Fruit fly (Drosophila melanogaster): ENCODE data around the gene CG6321.

CG6321 gene

DNA sequence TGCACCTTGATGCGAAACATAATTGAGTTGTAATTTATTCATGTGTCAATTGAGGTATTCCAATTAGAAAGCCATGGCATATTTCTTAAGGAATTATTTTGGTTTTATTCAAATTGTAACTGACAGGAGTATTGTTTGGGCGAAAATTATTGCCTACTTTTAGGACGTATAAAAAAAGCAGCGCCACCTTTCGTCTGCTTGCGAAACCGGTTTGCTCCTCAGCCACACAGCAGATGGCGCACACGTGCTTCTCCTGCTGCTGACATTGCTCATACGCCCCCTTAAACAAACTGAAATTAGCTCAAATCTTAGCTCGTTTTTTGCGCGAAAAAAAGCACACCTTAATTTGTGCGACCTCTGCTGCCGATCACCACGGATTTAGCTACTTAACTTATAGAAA, 13.1 kb downstream of the CG6321 start (continued):
- TF ChIP-seq pum (GFP tag; optimal IDR thresholded peaks at IDR 0.05) (peak; percentile 83), sug (tag; optimal IDR thresholded peaks at IDR 0.05) (peak; percentile 61), B-H2 (GFP tag; optimal IDR thresholded peaks at IDR 0.05) (peak; percentile 71), CG8944 (GFP tag; optimal IDR thresholded peaks at IDR 0.05) (peak; percentile 86), sob (GFP tag; IDR thresholded peaks at IDR 0.05) (peak; percentile 82), pros (GFP tag; optimal IDR thresholded peaks at IDR 0.05) (no peak), CG10654 (GFP tag; optimal IDR thresholded peaks at IDR 0.05) (peak; percentile 45), ap (GFP tag; IDR thresholded peaks at IDR 0.05) (peak; percentile 45; the same call in 1 of the 2 replicates), CG14667 (GFP tag; IDR thresholded peaks at IDR 0.05) (peak; percentile 72), grau (tag; optimal IDR thresholded peaks at IDR 0.05) (peak; percentile 70), Hmx (GFP tag; optimal IDR thresholded peaks at IDR 0.05) (no peak), hth (optimal IDR thresholded peaks at IDR 0.05) (no peak), MBD-R2 (GFP tag; IDR thresholded peaks at IDR 0.05) (peak; percentile 30; the same call in 1 of the 2 replicates), CG4424 (GFP tag; optimal IDR thresholded peaks at IDR 0.05) (peak; percentile 74), twi (tag; optimal IDR thresholded peaks at IDR 0.05) (peak; percentile 53), corto (GFP tag; optimal IDR thresholded peaks at IDR 0.05) (no peak), Chrac-16 (GFP tag; optimal IDR thresholded peaks at IDR 0.05) (peak; percentile 88), CG10431 (GFP tag; optimal IDR thresholded peaks at IDR 0.05) (peak; percentile 70), gro (GFP tag; optimal IDR thresholded peaks at IDR 0.05) (no peak), nom (GFP tag; optimal IDR thresholded peaks at IDR 0.05) (no peak), CG14965 (GFP tag; optimal IDR thresholded peaks at IDR 0.05; ENCODE audit: borderline replicate concordance) (peak; percentile 90), CG6689 (GFP tag; IDR thresholded peaks at IDR 0.05) (0 out of 2 replicates have a peak, but pooled peaks have one; percentile 19), slbo (GFP tag; IDR thresholded peaks at IDR 0.05) (peak; percentile 87), ash1 (GFP tag; optimal IDR thresholded peaks at IDR 0.05) (peak; percentile 24), CG4404 (GFP tag; IDR thresholded peaks at IDR 0.05) (no peak; the same call in 1 of the 2 replicates), MTF-1 (GFP tag; optimal IDR thresholded peaks at IDR 0.05; ENCODE audit: borderline replicate concordance) (peak; percentile 67), sqz (GFP tag; optimal IDR thresholded peaks at IDR 0.05) (peak; percentile 68), en (GFP tag; optimal IDR thresholded peaks at IDR 0.05) (peak; percentile 44), CG1792 (GFP tag; optimal IDR thresholded peaks at IDR 0.05) (no peak), sima (GFP tag; optimal IDR thresholded peaks at IDR 0.05) (peak; percentile 24), ewg (GFP tag; optimal IDR thresholded peaks at IDR 0.05) (peak; percentile 72), fd64A (GFP tag; optimal IDR thresholded peaks at IDR 0.05) (peak; percentile 59), emc (GFP tag; optimal IDR thresholded peaks at IDR 0.05) (peak; percentile 40), CG10979 (tag; optimal IDR thresholded peaks at IDR 0.05) (peak; percentile 89), CG13624 (GFP tag; optimal IDR thresholded peaks at IDR 0.05) (peak; percentile 69), Camta (GFP tag; optimal IDR thresholded peaks at IDR 0.05) (peak; percentile 76), gsb-n (tag; optimal IDR thresholded peaks at IDR 0.05) (peak; percentile 10), salm (tag; optimal IDR thresholded peaks at IDR 0.05) (no peak), CG10462 (GFP tag; optimal IDR thresholded peaks at IDR 0.05) (peak; percentile 54), Gsc (GFP tag; IDR thresholded peaks at IDR 0.05) (no peak), CG3163 (GFP tag; optimal IDR thresholded peaks at IDR 0.05) (peak; percentile 64), Rfx (GFP tag; IDR thresholded peaks at IDR 0.05) (peak; percentile 91), CoRest (tag; optimal IDR thresholded peaks at IDR 0.05) (peak; percentile 69), insv (GFP tag; optimal IDR thresholded peaks at IDR 0.05) (peak; percentile 8 to 91), NFAT (GFP tag; IDR thresholded peaks at IDR 0.05) (peak; percentile 95), Gug (GFP tag; IDR thresholded peaks at IDR 0.05) (peak; percentile 66; the same call in 3 of the 4 replicates), CG6791 (GFP tag; IDR thresholded peaks at IDR 0.05; ENCODE audit: partially characterized antibody) (0 out of 3 replicates have a peak, but pooled peaks have one; percentile 9), Hr51 (GFP tag; optimal IDR thresholded peaks at IDR 0.05) (peak; percentile 47 to 54), tap (tag; optimal IDR thresholded peaks at IDR 0.05) (no peak), CG17612 (GFP tag; IDR thresholded peaks at IDR 0.05) (no peak), CG10321 (GFP tag; IDR thresholded peaks at IDR 0.05) (no peak)

All from whole organism, embryonic.